Worm (Caenorhabditis elegans) whole organism, L2 larva: ENCODE results near the gene pah-1.
A peak's percentile ranks its signal among the peaks of the same experiment; 100 is the strongest.

ENCODE experiments used
- R02D3.7 ChIP-seq: fragments of 150-350 bp; optimal IDR thresholded peaks from 2 replicates; lab custom pipeline; 2014; ENCODE audit warnings: missing biosample characterization, missing genetic modification characterization
- Y55F3AM.14 ChIP-seq: fragments of 200-800 bp; sonication (Bioruptor generic); optimal IDR thresholded peaks from 2 replicates; lab custom pipeline; 2018; ENCODE audit warnings: mild to moderate bottlenecking, missing genetic modification characterization, missing compliant biosample characterization
- ZK546.5 ChIP-seq: sonication (generic microtip); optimal IDR thresholded peaks from 2 replicates; lab custom pipeline; 2017; ENCODE audit warnings: missing biosample characterization, missing genetic modification characterization
- alr-1 ChIP-seq: fragments of 150-350 bp; optimal IDR thresholded peaks from 2 replicates; lab custom pipeline; 2014; ENCODE audit warnings: missing biosample characterization, missing genetic modification characterization
- aly-2 ChIP-seq: fragments of 150-350 bp; optimal IDR thresholded peaks from 2 replicates; lab custom pipeline; 2014; ENCODE audit warnings: missing biosample characterization, missing genetic modification characterization
- ama-1 ChIP-seq: fragments of 150-350 bp; optimal IDR thresholded peaks from 2 replicates; lab custom pipeline; 2018; ENCODE audit warnings: inconsistent platforms
- blmp-1 ChIP-seq: sonication (generic microtip); optimal IDR thresholded peaks from 2 replicates; lab custom pipeline; 2017; ENCODE audit warnings: missing genetic modification characterization, mild to moderate bottlenecking, missing compliant biosample characterization, antibody characterized with exemption, moderate library complexity; ENCODE audit not compliant: insufficient read depth
- ceh-16 ChIP-seq: fragments of 150-350 bp; optimal IDR thresholded peaks from 2 replicates; lab custom pipeline; 2014; ENCODE audit warnings: missing biosample characterization, missing genetic modification characterization
- ceh-82 ChIP-seq: fragments of 150-350 bp; optimal IDR thresholded peaks from 2 replicates; lab custom pipeline; 2014; ENCODE audit warnings: missing biosample characterization, missing genetic modification characterization
- crh-2 ChIP-seq: sonication (generic microtip); optimal IDR thresholded peaks from 2 replicates; lab custom pipeline; 2017; ENCODE audit warnings: missing biosample characterization, missing genetic modification characterization
- dmd-4 ChIP-seq: sonication (generic microtip); optimal IDR thresholded peaks from 2 replicates; lab custom pipeline; 2017; ENCODE audit warnings: missing biosample characterization, missing genetic modification characterization
- egl-27 ChIP-seq: sonication (generic microtip); optimal IDR thresholded peaks from 3 replicates; lab custom pipeline; 2017; ENCODE audit warnings: missing biosample characterization, missing genetic modification reagents, missing genetic modification characterization
- elt-3 ChIP-seq: sonication (generic microtip); optimal IDR thresholded peaks from 2 replicates; lab custom pipeline; 2017; ENCODE audit warnings: missing biosample characterization, missing genetic modification characterization
- fos-1 ChIP-seq: fragments of 150-350 bp; optimal IDR thresholded peaks from 2 replicates; lab custom pipeline; 2014; ENCODE audit warnings: missing biosample characterization, missing genetic modification characterization
- mbf-1 ChIP-seq: sonication (generic microtip); optimal IDR thresholded peaks from 2 replicates; lab custom pipeline; 2017; ENCODE audit warnings: missing biosample characterization, missing genetic modification characterization
- mdl-1 ChIP-seq, 2 experiments: fragments of 150-350 bp in 1 of 2; sonication (generic microtip) in 1 of 2; optimal IDR thresholded peaks; 2 replicates each; lab custom pipeline; 2017; ENCODE audit warnings: missing biosample characterization in 2 of 2, missing genetic modification characterization in 2 of 2
- nhr-10 ChIP-seq: sonication (generic microtip); optimal IDR thresholded peaks from 2 replicates; lab custom pipeline; 2017; ENCODE audit warnings: missing biosample characterization, missing genetic modification characterization
- nhr-11 ChIP-seq: fragments of 150-350 bp; optimal IDR thresholded peaks from 2 replicates; lab custom pipeline; 2014; ENCODE audit warnings: missing biosample characterization, missing genetic modification characterization
- nhr-12 ChIP-seq: fragments of 150-350 bp; optimal IDR thresholded peaks from 2 replicates; lab custom pipeline; 2014; ENCODE audit warnings: missing biosample characterization, missing genetic modification characterization
- nhr-129 ChIP-seq: fragments of 150-350 bp; optimal IDR thresholded peaks from 2 replicates; lab custom pipeline; 2014; ENCODE audit warnings: missing biosample characterization, missing genetic modification characterization
- nhr-21 ChIP-seq: fragments of 150-350 bp; optimal IDR thresholded peaks from 2 replicates; lab custom pipeline; 2014; ENCODE audit warnings: missing biosample characterization, missing genetic modification characterization
- nhr-25 ChIP-seq: fragments of 150-350 bp; sonication (generic microtip); optimal IDR thresholded peaks from 3 replicates; lab custom pipeline; 2014; ENCODE audit warnings: missing biosample characterization, missing genetic modification characterization
- peb-1 ChIP-seq: fragments of 150-350 bp; optimal IDR thresholded peaks from 2 replicates; lab custom pipeline; 2014; ENCODE audit warnings: missing biosample characterization, missing genetic modification characterization
- sem-4 ChIP-seq: fragments of 150-350 bp; optimal IDR thresholded peaks from 2 replicates; lab custom pipeline; 2014; ENCODE audit warnings: missing biosample characterization, missing genetic modification reagents, missing genetic modification characterization
- skn-1 ChIP-seq: sonication (generic microtip); optimal IDR thresholded peaks from 2 replicates; lab custom pipeline; 2017; ENCODE audit warnings: missing biosample characterization, missing genetic modification characterization
- sma-3 ChIP-seq: sonication (generic microtip); optimal IDR thresholded peaks from 2 replicates; lab custom pipeline; 2016; ENCODE audit warnings: missing genetic modification reagents, missing genetic modification characterization, missing compliant biosample characterization
- sma-9 ChIP-seq, 2 experiments: fragments of 150-350 bp in 1 of 2; sonication (generic microtip) in 1 of 2; optimal IDR thresholded peaks; 2 replicates each; lab custom pipeline; 2014 to 2016; ENCODE audit warnings: missing genetic modification characterization in 2 of 2, mild to moderate bottlenecking in 1 of 2, missing biosample characterization in 1 of 2, missing compliant biosample characterization in 1 of 2, missing genetic modification reagents in 1 of 2, moderate library complexity in 1 of 2
- unc-39 ChIP-seq: fragments of 150-350 bp; optimal IDR thresholded peaks from 2 replicates; lab custom pipeline; 2014; ENCODE audit warnings: missing biosample characterization, missing genetic modification characterization
- unc-55 ChIP-seq: fragments of 150-350 bp; sonication (generic microtip); optimal IDR thresholded peaks from 3 replicates; lab custom pipeline; 2014; ENCODE audit warnings: missing biosample characterization, missing genetic modification reagents, missing genetic modification characterization
- unc-62 ChIP-seq: fragments of 150-350 bp; optimal IDR thresholded peaks from 2 replicates; lab custom pipeline; 2014; ENCODE audit warnings: missing biosample characterization, missing genetic modification reagents, missing genetic modification characterization
- zag-1 ChIP-seq: fragments of 150-350 bp; optimal IDR thresholded peaks from 2 replicates; lab custom pipeline; 2014; ENCODE audit warnings: missing biosample characterization, missing genetic modification characterization
- ztf-1 ChIP-seq: fragments of 200-800 bp; sonication (Bioruptor generic); conservative IDR thresholded peaks from 2 replicates; pipeline ENCODE4 v1.3.6; 2022; ENCODE audit warnings: missing genetic modification characterization, missing compliant biosample characterization
- ztf-4 ChIP-seq: fragments of 150-350 bp; optimal IDR thresholded peaks from 2 replicates; lab custom pipeline; 2014; ENCODE audit warnings: missing biosample characterization, missing genetic modification characterization

Gene pah-1

DNA sequence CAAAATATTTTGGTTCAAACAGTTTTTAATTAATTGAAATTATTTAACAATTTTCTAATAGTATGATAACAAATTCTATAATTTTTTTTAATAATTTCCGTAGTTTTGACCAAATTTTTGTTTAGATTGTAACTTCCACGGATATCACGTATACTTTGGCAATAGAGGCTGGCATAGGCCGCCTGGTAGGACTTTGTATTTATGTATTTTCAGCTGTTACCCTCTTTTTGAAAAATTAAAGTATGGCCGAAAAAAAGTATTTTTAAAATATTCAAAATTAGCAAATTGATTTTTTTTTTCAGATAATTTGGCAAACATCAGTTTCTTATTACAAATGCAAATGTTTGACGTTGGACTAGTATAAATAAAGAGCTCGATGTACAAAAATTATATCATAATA, 322 bp downstream of the pah-1 start, which contains the start of the genes nsph-1.1 and K08F8.15:
nsph-1.1 (plus strand) TSS at position 301 of the 400 bp plus-strand sequence.
K08F8.15 (plus strand) TSS at position 335 of the 400 bp plus-strand sequence.
- TF ChIP-seq dmd-4 (tag; lab: Kevin White, UChicago) = no peak
- no peak for TF ChIP-seq elt-3 (tag; lab: Kevin White, UChicago)
- TF ChIP-seq unc-55 (GFP tag; lab: Kevin White, UChicago) = no peak
- no peak for TF ChIP-seq crh-2 (tag; lab: Kevin White, UChicago)
- no peak for TF ChIP-seq nhr-10 (tag; lab: Kevin White, UChicago)
- no peak for TF ChIP-seq R02D3.7
- TF ChIP-seq ceh-82 = no peak
- no peak for TF ChIP-seq ztf-4
- no peak for TF ChIP-seq mdl-1 (tag; optimal IDR thresholded peaks at IDR 0.05; lab: Kevin White, UChicago)
- TF ChIP-seq skn-1 (tag; lab: Kevin White, UChicago) = no peak
- TF ChIP-seq zag-1 (tag; lab: Kevin White, UChicago) = no peak
- TF ChIP-seq nhr-12 (tag; lab: Kevin White, UChicago) = no peak
- no peak for TF ChIP-seq sma-9 (GFP tag; optimal IDR thresholded peaks at IDR 0.05; lab: Kevin White, UChicago)
- TF ChIP-seq sma-9 (tag; optimal IDR thresholded peaks at IDR 0.05; lab: Kevin White, UChicago) = no peak
- no peak for TF ChIP-seq ceh-16 (tag; lab: Kevin White, UChicago)
- TF ChIP-seq blmp-1 (tag; lab: Kevin White, UChicago) = no peak
- no peak for TF ChIP-seq mbf-1
- no peak for TF ChIP-seq nhr-129
- TF ChIP-seq egl-27 (tag; lab: Kevin White, UChicago) = no peak

DNA sequence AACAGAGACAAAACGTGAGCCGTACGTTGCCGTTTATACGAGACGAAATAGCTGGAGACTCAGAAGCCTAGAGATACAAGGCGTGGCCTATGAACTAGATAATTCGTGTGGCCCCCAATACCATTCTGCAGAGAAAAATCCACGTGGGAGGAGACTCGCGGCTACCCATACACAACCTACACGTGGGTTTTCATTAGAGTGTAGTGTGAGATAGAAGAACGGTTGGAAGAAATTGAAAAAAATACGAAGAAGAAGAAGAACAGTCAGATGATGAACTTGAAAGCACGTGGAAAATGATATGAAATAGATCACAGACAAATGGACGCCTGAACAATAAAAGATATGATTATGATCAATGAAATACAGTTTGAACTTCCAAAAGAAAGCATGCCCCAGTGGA, 1.7 kb downstream of the pah-1 start:
- TF ChIP-seq unc-62 (GFP tag; lab: Kevin White, UChicago) = no peak
- peak; percentile 31 for TF ChIP-seq nhr-21
- peak; percentile 3 for TF ChIP-seq fos-1 (tag; lab: Kevin White, UChicago)
- peak; percentile 96 for TF ChIP-seq sma-9 (GFP tag; optimal IDR thresholded peaks at IDR 0.05; lab: Kevin White, UChicago)
- no peak for TF ChIP-seq sma-9 (tag; optimal IDR thresholded peaks at IDR 0.05; lab: Kevin White, UChicago)
- TF ChIP-seq mdl-1 (tag; optimal IDR thresholded peaks at IDR 0.05; lab: Kevin White, UChicago) = peak; percentile 35 to 69
- TF ChIP-seq nhr-129 = peak; percentile 2
- no peak for TF ChIP-seq ZK546.5 (tag; lab: Kevin White, UChicago)
- no peak for TF ChIP-seq nhr-11 (tag; lab: Kevin White, UChicago)
- peak; percentile 90 for TF ChIP-seq sma-3 (GFP tag; lab: Kevin White, UChicago)
- peak; percentile 70 for TF ChIP-seq nhr-25
- TF ChIP-seq blmp-1 (tag; lab: Kevin White, UChicago) = peak; percentile 42
- no peak for TF ChIP-seq Y55F3AM.14 (GFP tag; lab: Kevin White, UChicago)
- TF ChIP-seq, all 48 proteins: peak for 8

ce11 chrII:8764332-8764731, 2.5 kb downstream of the pah-1 start:
- TF ChIP-seq unc-39 (tag; lab: Kevin White, UChicago) = no peak
- TF ChIP-seq sma-9 (GFP tag; optimal IDR thresholded peaks at IDR 0.05; lab: Kevin White, UChicago) = peak; percentile 3
- no peak for TF ChIP-seq sma-9 (tag; optimal IDR thresholded peaks at IDR 0.05; lab: Kevin White, UChicago)

DNA sequence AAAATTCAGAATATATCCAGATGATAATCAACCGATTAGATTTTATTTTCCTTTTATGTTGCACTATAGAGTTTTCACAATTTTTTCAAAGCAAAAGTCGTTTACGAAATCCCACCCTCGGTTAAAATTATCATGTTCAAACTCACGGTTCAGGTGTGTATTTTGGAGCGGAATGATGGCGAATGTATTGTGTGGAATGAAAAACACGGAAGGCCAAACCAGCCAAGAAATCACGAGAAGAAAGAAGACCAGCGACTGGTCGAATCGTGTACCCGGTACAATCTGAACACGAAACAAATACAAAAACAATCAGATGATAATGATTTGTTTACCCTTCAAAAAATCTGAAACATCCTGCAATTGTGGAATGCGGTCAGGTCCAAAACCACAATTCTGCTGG, 3.4 kb downstream of the pah-1 start:
- TF ChIP-seq ztf-1 (GFP tag; lab: Robert Waterston, UW) (no peak), sma-9 (GFP tag; optimal IDR thresholded peaks at IDR 0.05; lab: Kevin White, UChicago) (no peak), sma-9 (tag; optimal IDR thresholded peaks at IDR 0.05; lab: Kevin White, UChicago) (no peak), ama-1 (lab: Kevin White, UChicago) (no peak), aly-2 (no peak), peb-1 (tag; lab: Kevin White, UChicago) (no peak), alr-1 (tag; lab: Kevin White, UChicago) (no peak), ceh-82 (no peak), dmd-4 (tag; lab: Kevin White, UChicago) (no peak), sem-4 (tag; lab: Kevin White, UChicago) (no peak), elt-3 (tag; lab: Kevin White, UChicago) (no peak), fos-1 (tag; lab: Kevin White, UChicago) (no peak), blmp-1 (tag; lab: Kevin White, UChicago) (no peak), crh-2 (tag; lab: Kevin White, UChicago) (no peak), R02D3.7 (no peak)

- TF ChIP-seq fos-1 (tag; lab: Kevin White, UChicago) = peak; percentile 63
- no peak for TF ChIP-seq crh-2 (tag; lab: Kevin White, UChicago)
- TF ChIP-seq, all 48 proteins: peak for 1
Measured at ce11 chrII:8761739-8762138, 5.1 kb downstream of the pah-1 start.
